Worm (Caenorhabditis elegans) whole organism, L1 larva: Measurements from ENCODE around the gene lido-5.

Source experiments
- C04F5.9 ChIP-seq: sonication (generic microtip); optimal IDR thresholded peaks from 2 replicates; lab custom pipeline; 2016; ENCODE audit warnings: missing genetic modification characterization, missing compliant biosample characterization
- C34B4.2 ChIP-seq: sonication (generic microtip); optimal IDR thresholded peaks from 2 replicates; lab custom pipeline; 2017; ENCODE audit warnings: mild to moderate bottlenecking, missing genetic modification characterization, missing compliant biosample characterization
- ama-1 ChIP-seq: fragments of 150-350 bp; optimal IDR thresholded peaks from 2 replicates; lab custom pipeline; 2014
- ceh-8 ChIP-seq: fragments of 200-800 bp; sonication (Bioruptor generic); optimal IDR thresholded peaks from 2 replicates; lab custom pipeline; 2018; ENCODE audit warnings: mild to moderate bottlenecking, missing genetic modification characterization, moderate library complexity, missing compliant biosample characterization
- dsc-1 ChIP-seq: sonication (generic microtip); optimal IDR thresholded peaks from 2 replicates; lab custom pipeline; 2016; ENCODE audit warnings: mild to moderate bottlenecking, missing genetic modification characterization, missing compliant biosample characterization
- efl-1 ChIP-seq, 4 experiments: fragments of 150-350 bp; optimal IDR thresholded peaks in 3 of 4; peaks in 1 of 4; 1 replicate in 1 of 4; 2 replicates in 3 of 4; lab custom pipeline; 2014; ENCODE audit warnings: missing biosample characterization in 2 of 4, missing genetic modification characterization in 2 of 4, missing genetic modification reagents in 2 of 4
- egl-13 ChIP-seq: sonication (generic microtip); optimal IDR thresholded peaks from 2 replicates; lab custom pipeline; 2016; ENCODE audit warnings: missing genotype, missing genetic modification reagents, missing genetic modification characterization, missing compliant biosample characterization
- egl-27 ChIP-seq, 2 experiments: fragments of 150-350 bp in 1 of 2; sonication (generic microtip); optimal IDR thresholded peaks; 3 replicates each; lab custom pipeline; 2017 to 2018; ENCODE audit warnings: missing biosample characterization in 2 of 2, missing genetic modification characterization in 2 of 2, missing genetic modification reagents in 2 of 2
- elt-2 ChIP-seq: sonication (generic microtip); optimal IDR thresholded peaks from 2 replicates; lab custom pipeline; 2016; ENCODE audit warnings: missing genetic modification characterization, mild to moderate bottlenecking, inconsistent platforms, missing compliant biosample characterization, missing genetic modification reagents
- fos-1 ChIP-seq: fragments of 150-350 bp; optimal IDR thresholded peaks from 2 replicates; lab custom pipeline; 2014; ENCODE audit warnings: missing biosample characterization, missing genetic modification characterization
- hlh-4 ChIP-seq: sonication (generic microtip); optimal IDR thresholded peaks from 2 replicates; lab custom pipeline; 2016; ENCODE audit warnings: mild to moderate bottlenecking, missing genetic modification characterization, missing compliant biosample characterization
- hpl-2 ChIP-seq: fragments of 150-350 bp; optimal IDR thresholded peaks from 2 replicates; lab custom pipeline; 2014; ENCODE audit warnings: missing biosample characterization, missing genetic modification reagents, missing genetic modification characterization
- jun-1 ChIP-seq: fragments of 150-350 bp; optimal IDR thresholded peaks from 2 replicates; lab custom pipeline; 2014; ENCODE audit warnings: missing biosample characterization, missing genetic modification reagents, missing genetic modification characterization
- lin-14 ChIP-seq: fragments of 200-800 bp; sonication (Bioruptor generic); optimal IDR thresholded peaks from 2 replicates; lab custom pipeline; 2018; ENCODE audit warnings: mild to moderate bottlenecking, missing genetic modification characterization, moderate library complexity, missing compliant biosample characterization
- lin-35 ChIP-seq, 2 experiments: fragments of 150-350 bp; optimal IDR thresholded peaks; 2 replicates each; lab custom pipeline; 2014; ENCODE audit warnings: missing biosample characterization in 2 of 2, missing genetic modification characterization in 2 of 2, missing genetic modification reagents in 2 of 2
- lir-3 ChIP-seq: sonication (generic microtip); optimal IDR thresholded peaks from 2 replicates; lab custom pipeline; 2016; ENCODE audit warnings: mild to moderate bottlenecking, missing genetic modification characterization, moderate library complexity, missing compliant biosample characterization; ENCODE audit not compliant: poor library complexity
- mdl-1 ChIP-seq, 2 experiments: fragments of 150-350 bp; optimal IDR thresholded peaks; 2 replicates each; lab custom pipeline; 2014 to 2017; ENCODE audit warnings: missing biosample characterization in 2 of 2, missing genetic modification characterization in 2 of 2, inconsistent platforms in 1 of 2
- mef-2 ChIP-seq: fragments of 150-350 bp; optimal IDR thresholded peaks from 2 replicates; lab custom pipeline; 2014; ENCODE audit warnings: missing biosample characterization, missing genetic modification characterization
- nhr-28 ChIP-seq: fragments of 150-350 bp; optimal IDR thresholded peaks from 2 replicates; lab custom pipeline; 2014; ENCODE audit warnings: missing biosample characterization, missing genetic modification characterization
- nhr-47 ChIP-seq: sonication (generic microtip); optimal IDR thresholded peaks from 2 replicates; lab custom pipeline; 2016; ENCODE audit warnings: mild to moderate bottlenecking, missing genetic modification characterization, moderate library complexity, missing compliant biosample characterization
- nhr-71 ChIP-seq: sonication (generic microtip); optimal IDR thresholded peaks from 2 replicates; lab custom pipeline; 2016; ENCODE audit warnings: mild to moderate bottlenecking, missing genetic modification characterization, moderate library complexity, missing compliant biosample characterization
- nhr-77 ChIP-seq: fragments of 150-350 bp; optimal IDR thresholded peaks from 2 replicates; lab custom pipeline; 2014; ENCODE audit warnings: missing biosample characterization, missing genetic modification characterization
- nhr-90 ChIP-seq: sonication (generic microtip); optimal IDR thresholded peaks from 2 replicates; lab custom pipeline; 2016; ENCODE audit warnings: mild to moderate bottlenecking, missing genetic modification characterization, missing compliant biosample characterization; ENCODE audit not compliant: poor library complexity
- pax-3 ChIP-seq: fragments of 200-800 bp; sonication (Bioruptor generic); optimal IDR thresholded peaks from 2 replicates; lab custom pipeline; 2018; ENCODE audit warnings: mild to moderate bottlenecking, missing genetic modification characterization, moderate library complexity, missing compliant biosample characterization
- pqm-1 ChIP-seq: sonication (generic microtip); optimal IDR thresholded peaks from 3 replicates; lab custom pipeline; 2017; ENCODE audit warnings: missing biosample characterization, missing genetic modification characterization
- snu-23 ChIP-seq: sonication (generic microtip); optimal IDR thresholded peaks from 2 replicates; lab custom pipeline; 2016; ENCODE audit warnings: missing genetic modification characterization, missing compliant biosample characterization
- sptf-1 ChIP-seq: fragments of 150-350 bp; optimal IDR thresholded peaks from 2 replicates; lab custom pipeline; 2014; ENCODE audit warnings: missing biosample characterization, missing genetic modification characterization
- sup-37 ChIP-seq: fragments of 200-800 bp; sonication (Bioruptor generic); optimal IDR thresholded peaks from 2 replicates; lab custom pipeline; 2018; ENCODE audit warnings: mild to moderate bottlenecking, missing genetic modification characterization, missing compliant biosample characterization
- swsn-7 ChIP-seq: sonication (generic microtip); optimal IDR thresholded peaks from 2 replicates; lab custom pipeline; 2016; ENCODE audit warnings: missing genetic modification characterization, missing compliant biosample characterization
- tlp-1 ChIP-seq: fragments of 150-350 bp; optimal IDR thresholded peaks from 2 replicates; lab custom pipeline; 2014; ENCODE audit warnings: missing biosample characterization, missing genetic modification characterization
- unc-86 ChIP-seq: sonication (generic microtip); optimal IDR thresholded peaks from 2 replicates; lab custom pipeline; 2016; ENCODE audit warnings: missing genetic modification characterization, missing compliant biosample characterization
- vab-15 ChIP-seq: sonication (generic microtip); optimal IDR thresholded peaks from 2 replicates; lab custom pipeline; 2017; ENCODE audit warnings: missing genotype, mild to moderate bottlenecking, missing genetic modification characterization, missing compliant biosample characterization

lido-5 gene

ce11 chrX:17151160-17151711 lies 40.8 kb upstream of the lido-5 start, which contains the start of gene mdt-1.2 (continued):
- TF ChIP-seq egl-13 (tag; lab: Kevin White, UChicago): peak; percentile 65
- no peak for TF ChIP-seq egl-27 (tag; optimal IDR thresholded peaks at IDR 0.05; lab: Kevin White, UChicago)
- no peak for TF ChIP-seq hpl-2 (GFP tag; lab: Kevin White, UChicago)
- no peak for TF ChIP-seq nhr-28 (tag; lab: Kevin White, UChicago)
- no peak for TF ChIP-seq sup-37
- TF ChIP-seq pqm-1 (tag; lab: Kevin White, UChicago): no peak
- TF ChIP-seq C04F5.9 (tag; lab: Kevin White, UChicago): peak; percentile 68
- no peak for TF ChIP-seq ama-1 (lab: Kevin White, UChicago)
- TF ChIP-seq fos-1 (tag; lab: Kevin White, UChicago): peak; percentile 33
- no peak for TF ChIP-seq mef-2 (tag; lab: Kevin White, UChicago)
- no peak for TF ChIP-seq sptf-1
- peak; percentile 47 for TF ChIP-seq nhr-77 (tag; lab: Kevin White, UChicago)
- TF ChIP-seq hlh-4 (tag; lab: Kevin White, UChicago): no peak
- peak; percentile 70 for TF ChIP-seq dsc-1 (tag; lab: Kevin White, UChicago)

DNA sequence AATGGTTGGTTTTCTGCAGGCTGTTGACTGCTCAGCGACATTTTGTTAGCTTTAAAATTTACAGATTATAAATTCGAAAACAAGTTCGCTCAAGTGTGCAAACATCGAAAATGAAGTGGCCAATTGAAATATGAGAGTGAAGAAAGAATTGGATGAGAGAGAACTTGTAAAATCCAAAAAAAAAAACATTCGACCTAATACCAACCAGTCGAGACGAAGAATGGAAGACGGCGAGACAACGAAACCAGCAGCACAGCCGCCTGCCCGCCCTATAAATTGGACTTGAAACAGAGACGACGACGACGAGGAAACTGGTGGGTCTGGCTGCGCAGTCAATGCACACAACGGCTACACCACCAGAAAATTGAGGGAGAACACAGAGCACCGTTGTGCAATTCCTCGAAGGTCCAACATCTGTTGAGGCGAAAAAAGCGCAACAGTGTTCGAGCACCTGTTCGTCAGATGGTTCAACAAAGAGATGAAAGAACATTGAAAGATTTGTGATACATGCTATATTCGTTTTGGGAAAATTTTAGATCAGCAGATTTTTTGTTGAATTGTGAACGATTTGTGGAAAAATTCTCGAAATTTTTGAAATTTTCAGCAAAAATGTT lies 39.5 kb upstream of the lido-5 start, which contains the start of gene T23C6.4:
TSS of gene T23C6.4 (minus strand) at position 51 of the 614 bp plus-strand sequence.
- peak; percentile 36 for TF ChIP-seq lin-14
- TF ChIP-seq ceh-8: no peak
- TF ChIP-seq lin-35 (GFP tag; optimal IDR thresholded peaks at IDR 0.05; lab: Kevin White, UChicago): no peak
- TF ChIP-seq efl-1 (optimal IDR thresholded peaks at IDR 0.05; lab: Kevin White, UChicago): no peak
- peak in 1 of 2 experiments; percentile 61 for TF ChIP-seq efl-1 (GFP tag; optimal IDR thresholded peaks at IDR 0.05 in 1 of 2; lab: Kevin White, UChicago)

- TF ChIP-seq lir-3 (tag; lab: Kevin White, UChicago): no peak
- peak; percentile 72 for TF ChIP-seq pax-3
- peak; percentile 70 for TF ChIP-seq elt-2 (tag; lab: Kevin White, UChicago)
- no peak for TF ChIP-seq efl-1 (optimal IDR thresholded peaks at IDR 0.05; lab: Kevin White, UChicago)
- TF ChIP-seq efl-1 (GFP tag; optimal IDR thresholded peaks at IDR 0.05 in 1 of 2; lab: Kevin White, UChicago): peak in 1 of 2 experiments; percentile 5
- no peak for TF ChIP-seq C34B4.2 (tag; lab: Kevin White, UChicago)
- TF ChIP-seq jun-1: peak; percentile 21
These were observed 36.1 kb upstream of the lido-5 start for ce11 chrX:17146545-17146944.

DNA sequence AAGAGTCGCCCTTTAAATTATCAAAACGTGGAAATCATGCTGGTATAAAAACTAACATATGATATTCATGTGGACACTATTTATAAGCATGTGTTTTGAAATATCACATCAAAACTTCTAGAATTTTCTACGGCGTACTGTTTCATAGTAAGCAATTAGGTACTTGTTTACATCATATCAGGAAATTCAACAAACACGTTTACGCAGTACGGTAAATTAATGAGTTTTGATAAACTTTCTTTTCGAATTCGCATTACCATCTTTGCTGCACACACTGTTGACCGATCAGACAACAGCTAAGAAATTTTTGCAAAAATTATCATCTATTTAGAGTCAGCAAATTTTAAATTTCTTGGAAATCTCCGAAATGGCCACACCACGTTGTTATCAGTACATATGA lies 30.0 kb upstream of the lido-5 start:
- TF ChIP-seq nhr-77 (tag; lab: Kevin White, UChicago): no peak
- TF ChIP-seq tlp-1 (tag; lab: Kevin White, UChicago): peak; percentile 20
- no peak for TF ChIP-seq nhr-47 (tag; lab: Kevin White, UChicago)
- no peak for TF ChIP-seq unc-86 (tag; lab: Kevin White, UChicago)
- no peak for TF ChIP-seq vab-15 (tag; lab: Kevin White, UChicago)
- peak; percentile 3 for TF ChIP-seq nhr-90 (tag; lab: Kevin White, UChicago)
- TF ChIP-seq elt-2 (tag; lab: Kevin White, UChicago): peak; percentile 74
- TF ChIP-seq pqm-1 (tag; lab: Kevin White, UChicago): peak; percentile 34
- TF ChIP-seq mdl-1 (tag; optimal IDR thresholded peaks at IDR 0.05; lab: Kevin White, UChicago): no peak
- peak; percentile 20 for TF ChIP-seq nhr-71 (tag; lab: Kevin White, UChicago)
- TF ChIP-seq dsc-1 (tag; lab: Kevin White, UChicago): no peak
- TF ChIP-seq snu-23 (GFP tag; lab: Kevin White, UChicago): no peak
- no peak for TF ChIP-seq swsn-7 (tag; lab: Kevin White, UChicago)
